Fruit fly (Drosophila melanogaster) whole organism, pupa: Measurements from ENCODE around the gene pad.

Experiments
- CG10348 ChIP-seq: fragments of 200-800 bp; sonication (Bioruptor generic); IDR thresholded peaks from 2 replicates; pipeline ENCODE4 v1.3.6; 2022; ENCODE audit warnings: missing biosample characterization, missing genetic modification characterization
- CG12605 ChIP-seq: fragments of 200-800 bp; sonication (Bioruptor generic); IDR thresholded peaks from 2 replicates; pipeline ENCODE4 v1.3.6; 2022; ENCODE audit warnings: missing biosample characterization, missing genetic modification characterization
- CG13204 ChIP-seq: fragments of 200-800 bp; sonication (Bioruptor generic); optimal IDR thresholded peaks from 2 replicates; lab custom pipeline; 2018; ENCODE audit warnings: missing biosample characterization, mild to moderate bottlenecking, missing genetic modification characterization, moderate library complexity
- CG14655 ChIP-seq: fragments of 200-800 bp; sonication (Bioruptor generic); optimal IDR thresholded peaks from 3 replicates; lab custom pipeline; 2017; ENCODE audit warnings: mild to moderate bottlenecking, missing biosample characterization, missing genetic modification reagents, missing genetic modification characterization
- CG15710 ChIP-seq: fragments of 200-800 bp; sonication (Bioruptor generic); optimal IDR thresholded peaks from 2 replicates; lab custom pipeline; 2018; ENCODE audit warnings: missing biosample characterization, mild to moderate bottlenecking, missing genetic modification characterization, moderate library complexity
- CG17806 ChIP-seq: fragments of 200-800 bp; sonication (Bioruptor generic); optimal IDR thresholded peaks from 2 replicates; lab custom pipeline; 2018; ENCODE audit warnings: missing biosample characterization, mild to moderate bottlenecking, missing genetic modification characterization, moderate library complexity
- CG32121 ChIP-seq: fragments of 200-800 bp; sonication (Bioruptor generic); IDR thresholded peaks from 2 replicates; pipeline ENCODE4 v1.3.6; 2022; ENCODE audit warnings: missing biosample characterization, missing genetic modification characterization
- CG34367 ChIP-seq: fragments of 200-800 bp; sonication (Bioruptor generic); optimal IDR thresholded peaks from 2 replicates; lab custom pipeline; 2018; ENCODE audit warnings: missing biosample characterization, mild to moderate bottlenecking, missing genetic modification characterization
- CG4496 ChIP-seq: fragments of 200-800 bp; sonication (Bioruptor generic); IDR thresholded peaks from 3 replicates; pipeline ENCODE4 v1.3.6; 2022; ENCODE audit warnings: missing biosample characterization, missing genetic modification characterization
- CG8159 ChIP-seq: fragments of 200-800 bp; sonication (Bioruptor generic); optimal IDR thresholded peaks from 3 replicates; lab custom pipeline; 2018; ENCODE audit warnings: missing biosample characterization, mild to moderate bottlenecking, missing genetic modification characterization, moderate library complexity
- CG8301 ChIP-seq: fragments of 200-800 bp; sonication (Bioruptor generic); optimal IDR thresholded peaks from 2 replicates; lab custom pipeline; 2018; ENCODE audit warnings: missing biosample characterization, mild to moderate bottlenecking, missing genetic modification characterization
- D1 ChIP-seq: fragments of 200-800 bp; sonication (Bioruptor generic); optimal IDR thresholded peaks from 2 replicates; lab custom pipeline; 2018; ENCODE audit warnings: missing biosample characterization, mild to moderate bottlenecking, missing genetic modification characterization, moderate library complexity
- EcR ChIP-seq: fragments of 200-800 bp; sonication (Bioruptor generic); optimal IDR thresholded peaks from 3 replicates; lab custom pipeline; 2019; ENCODE audit warnings: missing biosample characterization, missing genetic modification characterization, mild to moderate bottlenecking, moderate library complexity, missing genetic modification reagents
- Ets98B ChIP-seq: fragments of 200-800 bp; sonication (Bioruptor generic); IDR thresholded peaks from 2 replicates; pipeline ENCODE4 v1.3.6; 2022; ENCODE audit warnings: missing biosample characterization, missing genetic modification characterization
- Pif1A ChIP-seq: fragments of 200-800 bp; sonication (Bioruptor generic); optimal IDR thresholded peaks from 3 replicates; lab custom pipeline; 2016; ENCODE audit warnings: missing biosample characterization, missing genetic modification characterization
- Pif1B ChIP-seq: fragments of 200-800 bp; sonication (Bioruptor generic); optimal IDR thresholded peaks from 3 replicates; lab custom pipeline; 2016; ENCODE audit warnings: missing biosample characterization, missing genetic modification characterization
- Snoo ChIP-seq: fragments of 200-800 bp; sonication (Bioruptor generic); optimal IDR thresholded peaks from 3 replicates; lab custom pipeline; 2017; ENCODE audit warnings: missing biosample characterization, mild to moderate bottlenecking, missing genetic modification characterization, inconsistent platforms
- fd96Ca ChIP-seq: fragments of 200-800 bp; sonication (Bioruptor generic); IDR thresholded peaks from 3 replicates; pipeline ENCODE4 v1.3.6; 2022; ENCODE audit warnings: missing biosample characterization, missing genetic modification characterization
- gl ChIP-seq: fragments of 200-800 bp; sonication (Bioruptor generic); optimal IDR thresholded peaks from 2 replicates; lab custom pipeline; 2018; ENCODE audit warnings: missing biosample characterization, mild to moderate bottlenecking, missing genetic modification characterization
- rn ChIP-seq: fragments of 200-800 bp; sonication (Bioruptor generic); IDR thresholded peaks from 2 replicates; pipeline ENCODE4 v1.3.6; 2022; ENCODE audit warnings: missing biosample characterization, missing genetic modification characterization

Gene pad

DNA sequence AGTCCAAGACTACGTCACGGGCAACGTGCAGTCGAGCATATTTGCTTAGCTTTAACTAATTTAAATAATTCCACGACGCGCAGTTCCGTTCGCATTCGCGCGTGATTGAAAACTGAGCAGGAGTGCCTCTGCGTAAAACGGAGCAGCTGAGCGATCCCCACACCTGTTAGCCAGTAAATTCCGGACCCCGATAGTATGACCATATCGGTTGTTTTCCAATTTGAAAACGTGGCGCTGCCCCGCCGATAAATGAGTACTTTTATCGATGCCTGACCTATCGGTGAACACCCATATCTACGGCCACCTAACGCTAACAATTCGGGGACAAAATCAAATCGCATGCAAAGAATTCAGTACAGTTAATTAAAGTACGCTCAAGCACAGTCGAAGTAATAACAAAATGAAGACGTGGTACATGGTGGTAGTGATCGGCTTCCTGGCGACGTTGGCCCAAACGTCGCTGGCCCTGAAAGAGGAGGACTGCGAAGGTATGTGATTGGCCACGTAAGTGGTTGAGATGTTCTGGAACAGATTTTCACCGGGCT lies 7.1 kb downstream of the pad start, which contains the start of the genes CG14879 and Manf:
CG14879 (minus strand) TSS at position 116 of the 545 bp plus-strand sequence.
Manf (plus strand) TSS at position 294 of the 545 bp plus-strand sequence.
- TF ChIP-seq Snoo (tag; lab: Kevin White, UChicago) (no peak), D1 (tag; lab: Kevin White, UChicago) (no peak), Ets98B (GFP tag; lab: Robert Waterston, UW) (0 out of 2 replicates have a peak, but pooled peaks have one; percentile 6), CG32121 (GFP tag; lab: Robert Waterston, UW) (no peak), fd96Ca (GFP tag; lab: Robert Waterston, UW) (no peak), rn (GFP tag; lab: Robert Waterston, UW) (no peak), CG14655 (no peak), CG12605 (GFP tag; lab: Robert Waterston, UW) (no peak), gl (tag; lab: Kevin White, UChicago) (no peak), CG4496 (GFP tag; lab: Robert Waterston, UW) (peak; percentile 24; the same call in 1 of the 3 replicates), Pif1B (GFP tag; lab: Kevin White, UChicago) (no peak), CG34367 (tag; lab: Kevin White, UChicago) (no peak), CG8159 (tag; lab: Kevin White, UChicago) (no peak), CG15710 (tag; lab: Kevin White, UChicago) (no peak), CG17806 (no peak), Pif1A (no peak)

DNA sequence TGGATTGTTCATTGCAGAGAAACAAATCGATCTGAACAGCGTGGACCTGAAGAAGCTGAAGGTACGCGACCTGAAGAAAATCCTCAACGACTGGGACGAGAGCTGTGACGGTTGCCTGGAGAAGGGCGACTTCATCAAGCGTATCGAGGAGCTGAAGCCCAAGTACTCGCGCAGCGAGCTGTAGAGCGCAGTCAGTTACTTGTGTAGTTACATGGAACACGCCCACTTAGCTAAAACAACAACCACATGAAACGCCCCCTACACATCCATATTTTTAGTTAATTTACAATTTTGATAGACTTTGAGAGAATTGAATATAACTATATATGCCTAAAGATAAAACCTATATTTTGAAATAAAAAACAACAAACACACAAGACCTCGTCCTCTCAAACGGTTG lies 8.3 kb downstream of the pad start:
- TF ChIP-seq gl (tag; lab: Kevin White, UChicago) (no peak), fd96Ca (GFP tag; lab: Robert Waterston, UW) (no peak), EcR (no peak), CG32121 (GFP tag; lab: Robert Waterston, UW) (no peak)

DNA sequence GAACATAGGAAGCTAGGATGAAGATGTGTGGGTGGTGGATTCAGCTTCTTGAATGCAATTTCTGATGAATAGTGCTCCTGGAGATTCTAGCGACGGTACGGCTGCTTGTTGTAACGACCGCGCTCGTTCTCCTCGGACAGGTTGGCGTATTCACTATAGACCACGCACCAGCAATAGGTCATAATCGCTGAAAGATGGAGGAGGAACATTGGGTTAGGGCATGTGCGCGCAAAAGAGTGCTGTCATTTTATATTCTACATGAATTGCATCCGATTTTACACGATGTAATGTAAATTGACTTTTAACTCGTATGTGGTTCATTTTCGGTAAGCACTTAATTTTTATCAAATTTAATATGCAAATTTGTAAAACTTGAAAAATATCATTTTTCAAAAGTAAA lies 8.9 kb downstream of the pad start:
- TF ChIP-seq Pif1B (GFP tag; lab: Kevin White, UChicago): no peak
- 0 out of 3 replicates have a peak, but pooled peaks have one; percentile 27 for TF ChIP-seq CG4496 (GFP tag; lab: Robert Waterston, UW)
- TF ChIP-seq, all 21 proteins: peak for 1

DNA sequence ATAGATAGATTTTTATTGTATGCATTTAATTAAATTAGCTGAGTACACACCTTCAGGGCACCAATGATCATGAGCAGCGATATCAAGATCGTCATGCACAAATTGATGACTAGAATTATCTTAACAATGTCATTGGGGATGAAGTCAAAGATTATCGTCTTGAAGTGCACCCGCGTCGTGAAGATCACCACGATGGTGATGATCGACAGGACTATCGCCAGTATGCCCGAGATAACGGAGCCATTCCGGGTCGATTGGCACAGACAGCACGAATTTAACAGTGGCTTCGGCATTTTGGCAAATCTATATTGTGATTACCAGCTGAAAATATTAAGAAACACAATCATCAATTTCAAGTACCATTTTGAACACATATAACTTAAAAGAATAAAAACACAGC lies 9.9 kb downstream of the pad start:
- TF ChIP-seq gl (tag; lab: Kevin White, UChicago): no peak
- no peak for TF ChIP-seq CG8159 (tag; lab: Kevin White, UChicago)
- no peak for TF ChIP-seq EcR
- no peak for TF ChIP-seq rn (GFP tag; lab: Robert Waterston, UW)
- no peak for TF ChIP-seq CG14655
- no peak for TF ChIP-seq Pif1B (GFP tag; lab: Kevin White, UChicago)
- no peak for TF ChIP-seq CG10348 (GFP tag; lab: Robert Waterston, UW)
- no peak for TF ChIP-seq CG8301 (tag; lab: Kevin White, UChicago)
- no peak for TF ChIP-seq Ets98B (GFP tag; lab: Robert Waterston, UW)
- TF ChIP-seq, all 21 proteins: peak for 0

DNA sequence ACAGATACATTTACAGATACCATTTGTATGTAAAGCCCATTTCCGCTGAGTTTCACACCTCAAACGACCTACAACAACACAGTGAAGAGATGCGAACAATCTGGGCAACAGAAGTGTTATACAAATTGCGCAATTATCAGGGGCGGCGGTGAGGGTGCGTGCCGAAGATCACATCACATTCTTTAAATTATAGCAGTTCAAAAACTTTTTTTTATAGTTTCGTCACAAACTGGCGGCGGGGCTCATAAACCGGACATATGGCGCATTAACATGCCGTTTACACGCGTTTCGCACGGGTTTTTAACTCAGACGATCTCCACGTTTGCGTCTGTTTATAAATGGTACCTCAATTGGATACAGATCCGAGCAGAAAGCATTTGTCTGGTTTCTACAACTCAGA lies 11.1 kb downstream of the pad start:
- TF ChIP-seq EcR (peak; percentile 39), D1 (tag; lab: Kevin White, UChicago) (no peak)

DNA sequence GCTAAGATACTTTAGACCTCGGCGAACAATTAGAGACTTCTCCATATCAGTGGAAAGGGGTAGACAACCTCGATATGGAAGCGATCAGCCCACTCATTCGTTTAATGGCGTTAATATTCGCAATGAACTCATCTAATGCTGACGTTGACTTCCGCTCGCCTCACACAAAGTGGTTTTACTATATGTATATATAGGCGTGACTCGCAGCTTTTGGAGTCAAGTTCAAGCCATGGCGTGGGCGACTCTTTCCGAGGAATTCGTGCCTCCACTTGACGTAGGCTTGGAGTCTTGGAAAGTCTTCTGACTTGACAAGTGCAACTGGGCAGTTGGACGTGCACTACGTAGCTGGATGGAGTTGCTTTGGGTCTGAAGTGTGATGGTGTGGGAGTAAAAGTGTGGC lies 11.6 kb downstream of the pad start:
- TF ChIP-seq gl (tag; lab: Kevin White, UChicago) (no peak), CG10348 (GFP tag; lab: Robert Waterston, UW) (no peak), rn (GFP tag; lab: Robert Waterston, UW) (no peak), CG8159 (tag; lab: Kevin White, UChicago) (no peak), CG12605 (GFP tag; lab: Robert Waterston, UW) (no peak), CG15710 (tag; lab: Kevin White, UChicago) (no peak), fd96Ca (GFP tag; lab: Robert Waterston, UW) (no peak; the same call in 2 of the 3 replicates)
- TF ChIP-seq, all 21 proteins: peak for 0

DNA sequence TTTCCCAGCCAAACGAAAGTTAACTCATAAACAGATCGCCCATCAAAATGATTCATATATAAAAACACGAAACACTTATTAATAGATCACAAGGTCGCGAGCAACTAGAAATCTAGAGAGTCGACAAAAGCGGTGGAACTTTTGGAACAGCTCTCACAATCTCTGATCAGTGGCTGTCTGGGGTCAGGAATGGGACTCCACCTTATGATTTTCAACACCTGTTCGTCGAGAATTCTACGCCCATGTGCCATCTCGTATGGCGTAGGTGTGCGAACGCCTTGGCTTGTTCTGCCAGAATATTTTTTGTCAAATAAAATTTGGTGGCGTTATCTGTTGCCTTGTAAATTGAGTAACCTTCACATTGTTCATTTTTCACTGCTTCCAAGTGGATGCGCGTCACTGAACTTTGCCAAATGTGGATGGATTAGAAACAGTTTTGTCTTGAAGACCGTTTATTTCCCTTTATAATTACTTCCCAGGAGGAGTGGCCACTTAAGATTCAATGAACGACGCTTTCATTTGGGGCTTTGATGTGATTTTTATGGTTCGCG lies 13.3 kb downstream of the pad start:
- TF ChIP-seq CG8159 (tag; lab: Kevin White, UChicago): no peak
- no peak for TF ChIP-seq Ets98B (GFP tag; lab: Robert Waterston, UW)
- TF ChIP-seq CG15710 (tag; lab: Kevin White, UChicago): no peak
- TF ChIP-seq CG12605 (GFP tag; lab: Robert Waterston, UW): no peak
- no peak for TF ChIP-seq CG17806
- TF ChIP-seq CG13204: no peak
